Fruit fly (Drosophila melanogaster) whole organism, embryonic: Measurements from ENCODE around the gene Non3.

Experiments used
- Bgb ChIP-seq: fragments of 200-800 bp; sonication (Bioruptor generic); IDR thresholded peaks from 2 replicates; pipeline ENCODE4 v1.3.6; 2022; ENCODE audit warnings: missing biosample characterization, missing genetic modification characterization; ENCODE audit not compliant: partially characterized antibody
- Blimp-1 ChIP-seq: fragments of 200-800 bp; sonication (Bioruptor generic); optimal IDR thresholded peaks from 3 replicates; lab custom pipeline; 2018; ENCODE audit warnings: missing biosample characterization, missing genetic modification characterization, mild to moderate bottlenecking, moderate library complexity, missing genetic modification reagents
- CG1024 ChIP-seq: fragments of 200-800 bp; sonication (Bioruptor generic); IDR thresholded peaks from 2 replicates; pipeline ENCODE4 v1.3.6; 2022; ENCODE audit warnings: missing biosample characterization, missing genetic modification characterization
- CG11504 ChIP-seq: fragments of 200-800 bp; sonication (Bioruptor generic); optimal IDR thresholded peaks from 3 replicates; lab custom pipeline; 2019; ENCODE audit warnings: missing biosample characterization, mild to moderate bottlenecking, missing genetic modification characterization, moderate library complexity
- CG12659 ChIP-seq: fragments of 200-800 bp; sonication (Bioruptor generic); optimal IDR thresholded peaks from 3 replicates; lab custom pipeline; 2017; ENCODE audit warnings: mild to moderate bottlenecking, missing biosample characterization, missing genetic modification reagents, missing genetic modification characterization
- CG13424 ChIP-seq: fragments of 200-800 bp; sonication (Bioruptor generic); optimal IDR thresholded peaks from 2 replicates; lab custom pipeline; 2019; ENCODE audit warnings: missing biosample characterization, mild to moderate bottlenecking, missing genetic modification characterization, moderate library complexity
- CG14441 ChIP-seq: fragments of 200-800 bp; sonication (Bioruptor generic); IDR thresholded peaks from 2 replicates; pipeline ENCODE4 v1.3.6; 2022; ENCODE audit warnings: missing biosample characterization, missing genetic modification characterization
- CG15479 ChIP-seq: fragments of 200-800 bp; sonication (Bioruptor generic); optimal IDR thresholded peaks from 3 replicates; lab custom pipeline; 2019; ENCODE audit warnings: missing biosample characterization, mild to moderate bottlenecking, missing genetic modification characterization, moderate library complexity
- CG1647 ChIP-seq: fragments of 200-800 bp; sonication (Bioruptor generic); optimal IDR thresholded peaks from 3 replicates; lab custom pipeline; 2016; ENCODE audit warnings: missing biosample characterization, missing genetic modification characterization
- CG17568 ChIP-seq: fragments of 200-800 bp; sonication (Bioruptor generic); optimal IDR thresholded peaks from 2 replicates; lab custom pipeline; 2018; ENCODE audit warnings: missing biosample characterization, mild to moderate bottlenecking, missing genetic modification characterization, moderate library complexity
- CG2120 ChIP-seq: fragments of 200-800 bp; sonication (Bioruptor generic); optimal IDR thresholded peaks from 3 replicates; lab custom pipeline; 2016; ENCODE audit warnings: missing biosample characterization, missing genetic modification characterization
- CG31224 ChIP-seq: fragments of 200-800 bp; sonication (Bioruptor generic); IDR thresholded peaks from 2 replicates; pipeline ENCODE4 v1.3.6; 2022; ENCODE audit warnings: missing biosample characterization, missing genetic modification characterization
- CG33557 ChIP-seq: fragments of 200-800 bp; sonication (Bioruptor generic); optimal IDR thresholded peaks from 2 replicates; lab custom pipeline; 2019; ENCODE audit warnings: missing biosample characterization, mild to moderate bottlenecking, missing genetic modification characterization, moderate library complexity
- CG3726 ChIP-seq: fragments of 200-800 bp; sonication (Bioruptor generic); IDR thresholded peaks from 3 replicates; pipeline ENCODE4, ENCODE4 v1.3.6; 2022; ENCODE audit warnings: missing biosample characterization, missing genetic modification characterization
- CG4404 ChIP-seq: fragments of 200-800 bp; sonication (Bioruptor generic); IDR thresholded peaks from 2 replicates; pipeline ENCODE4 v1.3.6; 2022; ENCODE audit warnings: missing biosample characterization, missing genetic modification characterization
- CG4424 ChIP-seq: fragments of 200-800 bp; sonication (Bioruptor generic); optimal IDR thresholded peaks from 3 replicates; lab custom pipeline; 2016; ENCODE audit warnings: missing biosample characterization, missing genetic modification characterization
- CG6689 ChIP-seq: fragments of 200-800 bp; sonication (Bioruptor generic); IDR thresholded peaks from 2 replicates; pipeline ENCODE4 v1.3.6; 2022; ENCODE audit warnings: missing biosample characterization, missing genetic modification characterization
- CG6765 ChIP-seq: fragments of 200-800 bp; sonication (Bioruptor generic); optimal IDR thresholded peaks from 3 replicates; lab custom pipeline; 2017; ENCODE audit warnings: missing biosample characterization, mild to moderate bottlenecking, missing genetic modification characterization
- CG6813 ChIP-seq: fragments of 200-800 bp; sonication (Bioruptor generic); optimal IDR thresholded peaks from 2 replicates; lab custom pipeline; 2017; ENCODE audit warnings: missing biosample characterization, missing genetic modification characterization, mild to moderate bottlenecking, moderate library complexity, missing genetic modification reagents
- CG7963 ChIP-seq: fragments of 200-800 bp; sonication (Bioruptor generic); IDR thresholded peaks from 3 replicates; pipeline ENCODE4 v1.3.6; 2022; ENCODE audit warnings: missing biosample characterization, missing genetic modification characterization; ENCODE audit not compliant: partially characterized antibody
- CG9817 ChIP-seq: fragments of 200-800 bp; sonication (Bioruptor generic); optimal IDR thresholded peaks from 2 replicates; lab custom pipeline; 2018; ENCODE audit warnings: missing biosample characterization, mild to moderate bottlenecking, missing genetic modification characterization, moderate library complexity
- CG9932 ChIP-seq: fragments of 200-800 bp; sonication (Bioruptor generic); IDR thresholded peaks from 2 replicates; pipeline ENCODE4 v1.3.6; 2022; ENCODE audit warnings: missing biosample characterization, missing genetic modification characterization
- CoRest ChIP-seq: fragments of 200-800 bp; sonication (Bioruptor generic); optimal IDR thresholded peaks from 3 replicates; lab custom pipeline; 2018; ENCODE audit warnings: missing biosample characterization, mild to moderate bottlenecking, missing genetic modification characterization, moderate library complexity
- Doc3 ChIP-seq: fragments of 200-800 bp; sonication (Bioruptor generic); IDR thresholded peaks from 3 replicates; pipeline ENCODE4 v1.3.6; 2022; ENCODE audit warnings: missing biosample characterization, missing genetic modification characterization; ENCODE audit not compliant: partially characterized antibody
- Fer3 ChIP-seq: fragments of 200-800 bp; sonication (Bioruptor generic); optimal IDR thresholded peaks from 2 replicates; lab custom pipeline; 2018; ENCODE audit warnings: missing biosample characterization, mild to moderate bottlenecking, missing genetic modification characterization, moderate library complexity
- HLH3B ChIP-seq: fragments of 200-800 bp; sonication (Bioruptor generic); IDR thresholded peaks from 2 replicates; pipeline ENCODE4 v1.3.6; 2022; ENCODE audit warnings: missing biosample characterization, missing genetic modification characterization
- HmgZ ChIP-seq: fragments of 200-800 bp; sonication (Bioruptor generic); optimal IDR thresholded peaks from 2 replicates; lab custom pipeline; 2018; ENCODE audit warnings: missing biosample characterization, mild to moderate bottlenecking, missing genetic modification characterization
- Hmx ChIP-seq: fragments of 200-800 bp; sonication (Bioruptor generic); optimal IDR thresholded peaks from 2 replicates; lab custom pipeline; 2016; ENCODE audit warnings: missing biosample characterization, missing genetic modification characterization
- Sin3A ChIP-seq: fragments of >200 bp; optimal IDR thresholded peaks from 2 replicates; lab custom pipeline; 2018
- Sry-β ChIP-seq: fragments of 200-800 bp; sonication (Bioruptor generic); optimal IDR thresholded peaks from 2 replicates; lab custom pipeline; 2018; ENCODE audit warnings: missing biosample characterization, mild to moderate bottlenecking, missing genetic modification characterization, moderate library complexity
- Sry-δ ChIP-seq: fragments of 200-800 bp; sonication (Bioruptor generic); optimal IDR thresholded peaks from 2 replicates; lab custom pipeline; 2016; ENCODE audit warnings: missing biosample characterization, missing genetic modification characterization
- Ssrp ChIP-seq: fragments of 200-800 bp; sonication (Bioruptor generic); optimal IDR thresholded peaks from 2 replicates; lab custom pipeline; 2018; ENCODE audit warnings: missing biosample characterization, mild to moderate bottlenecking, missing genetic modification characterization, moderate library complexity
- Vsx1 ChIP-seq: fragments of 200-800 bp; sonication (Bioruptor generic); optimal IDR thresholded peaks from 2 replicates; lab custom pipeline; 2017; ENCODE audit warnings: missing biosample characterization, mild to moderate bottlenecking, missing genetic modification characterization, missing genetic modification reagents
- Xrp1 ChIP-seq: fragments of 200-800 bp; sonication (Bioruptor generic); IDR thresholded peaks from 2 replicates; pipeline ENCODE4 v1.3.6; 2022; ENCODE audit warnings: missing biosample characterization, missing genetic modification characterization
- ab ChIP-seq: fragments of 200-800 bp; sonication (Bioruptor generic); optimal IDR thresholded peaks from 2 replicates; lab custom pipeline; 2016; ENCODE audit warnings: missing biosample characterization, missing genetic modification characterization
- bcd ChIP-seq: fragments of 200-800 bp; sonication (Bioruptor generic); optimal IDR thresholded peaks from 2 replicates; lab custom pipeline; 2017; ENCODE audit warnings: missing biosample characterization, mild to moderate bottlenecking, missing genetic modification characterization
- cas ChIP-seq: fragments of 200-800 bp; sonication (Bioruptor generic); IDR thresholded peaks from 2 replicates; pipeline ENCODE4 v1.3.6; 2022; ENCODE audit warnings: missing biosample characterization, missing genetic modification characterization
- cato ChIP-seq: fragments of 200-800 bp; sonication (Bioruptor generic); optimal IDR thresholded peaks from 2 replicates; lab custom pipeline; 2016; ENCODE audit warnings: missing biosample characterization, missing genetic modification characterization, borderline replicate concordance
- dan ChIP-seq: fragments of 200-800 bp; sonication (Bioruptor generic); IDR thresholded peaks from 2 replicates; pipeline ENCODE4 v1.3.6; 2022; ENCODE audit warnings: missing biosample characterization, missing genetic modification characterization
- dmrt99B ChIP-seq: fragments of 200-800 bp; sonication (Bioruptor generic); optimal IDR thresholded peaks from 2 replicates; lab custom pipeline; 2018; ENCODE audit warnings: missing biosample characterization, mild to moderate bottlenecking, missing genetic modification characterization, moderate library complexity
- dysf ChIP-seq: fragments of 200-800 bp; sonication (Bioruptor generic); IDR thresholded peaks from 3 replicates; pipeline ENCODE4 v1.3.6; 2022; ENCODE audit warnings: missing biosample characterization, missing genetic modification characterization
- inv ChIP-seq: fragments of 200-800 bp; sonication (Bioruptor generic); IDR thresholded peaks from 2 replicates; pipeline ENCODE4 v1.3.6; 2022; ENCODE audit warnings: missing biosample characterization, missing genetic modification characterization; ENCODE audit not compliant: partially characterized antibody
- jing ChIP-seq: fragments of 200-800 bp; sonication (Bioruptor generic); optimal IDR thresholded peaks from 2 replicates; lab custom pipeline; 2018; ENCODE audit warnings: missing biosample characterization, mild to moderate bottlenecking, missing genetic modification characterization
- lmd ChIP-seq: fragments of 200-800 bp; sonication (Bioruptor generic); IDR thresholded peaks from 2 replicates; pipeline ENCODE4 v1.3.6; 2022; ENCODE audit warnings: missing biosample characterization, missing genetic modification characterization
- lola ChIP-seq, 3 experiments: fragments of >200 bp in 2 of 3; fragments of 200-800 bp in 1 of 3; sonication (Bioruptor generic) in 1 of 3; optimal IDR thresholded peaks; 2 replicates each; lab custom pipeline; 2017 to 2019; ENCODE audit warnings: missing biosample characterization in 3 of 3, missing genetic modification characterization in 3 of 3, mild to moderate bottlenecking in 1 of 3, moderate library complexity in 1 of 3
- onecut ChIP-seq: fragments of 200-800 bp; sonication (Bioruptor generic); IDR thresholded peaks from 2 replicates; pipeline ENCODE4 v1.3.6; 2022; ENCODE audit warnings: missing biosample characterization, missing genetic modification characterization
- shn ChIP-seq: fragments of 200-800 bp; sonication (Bioruptor generic); optimal IDR thresholded peaks from 3 replicates; lab custom pipeline; 2016; ENCODE audit warnings: missing biosample characterization, missing genetic modification characterization
- tio ChIP-seq: fragments of 200-800 bp; sonication (Bioruptor generic); optimal IDR thresholded peaks from 2 replicates; lab custom pipeline; 2017; ENCODE audit warnings: missing biosample characterization, missing genetic modification characterization, inconsistent platforms
- zfh2 ChIP-seq: fragments of 200-800 bp; sonication (Bioruptor generic); optimal IDR thresholded peaks from 2 replicates; lab custom pipeline; 2016; ENCODE audit warnings: missing biosample characterization, missing genetic modification characterization

Non3 gene

DNA sequence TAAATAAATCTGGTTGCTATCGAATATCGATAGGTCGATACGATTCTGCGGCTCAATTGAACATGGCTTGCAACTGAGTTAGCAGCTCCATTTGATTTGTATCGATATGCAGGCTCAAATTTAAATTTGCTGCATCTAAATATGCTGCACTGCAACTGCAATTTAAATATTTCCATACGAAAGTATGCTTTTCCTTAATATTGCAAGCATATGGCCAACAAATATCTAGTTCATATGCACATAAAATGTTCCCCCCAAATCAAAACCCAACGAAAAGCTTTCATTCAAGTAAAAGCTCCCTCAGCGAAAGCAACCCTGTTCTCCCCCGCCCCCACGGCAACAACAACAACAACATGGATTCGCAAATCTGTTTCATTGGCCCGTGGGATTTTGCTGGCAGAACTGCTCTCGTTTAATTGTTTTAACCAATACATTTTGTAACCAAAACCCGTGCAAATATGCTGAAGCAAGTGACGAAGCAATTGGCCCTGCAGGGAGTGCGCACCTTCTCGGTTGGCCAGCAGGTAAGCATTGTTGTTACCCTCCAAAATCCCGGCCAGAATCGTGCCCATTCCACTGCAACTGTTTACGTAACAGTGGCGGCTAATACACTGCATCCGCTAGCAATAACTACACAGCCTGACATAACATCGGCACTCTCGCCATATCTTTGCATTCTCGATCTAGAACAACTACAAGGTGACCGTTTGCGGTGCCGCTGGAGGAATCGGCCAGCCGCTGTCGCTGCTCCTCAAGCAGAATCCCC, 2.7 kb downstream of the Non3 start, which contains the start of the genes CG7168 and Mdh2 (continued):
- peak; percentile 63 for TF ChIP-seq inv (GFP tag; lab: Robert Waterston, UW)
- peak; percentile 88 for TF ChIP-seq Bgb (GFP tag; lab: Robert Waterston, UW)
- TF ChIP-seq zfh2 (GFP tag; lab: Kevin White, UChicago), result no peak
- TF ChIP-seq CG4404, result no peak
- TF ChIP-seq ab, result no peak
- TF ChIP-seq Doc3 (GFP tag; lab: Robert Waterston, UW), result peak; percentile 84
- TF ChIP-seq CG13424, result no peak
- peak; percentile 77 for TF ChIP-seq CG12659 (GFP tag; lab: Kevin White, UChicago)
- no peak for TF ChIP-seq CG15479 (GFP tag; lab: Kevin White, UChicago)
- TF ChIP-seq Sry-δ (GFP tag; lab: Kevin White, UChicago), result peak; percentile 83
- no peak for TF ChIP-seq CG3726 (GFP tag; lab: Robert Waterston, UW)
- TF ChIP-seq Vsx1 (GFP tag; lab: Kevin White, UChicago), result no peak
- peak; percentile 14 for TF ChIP-seq CG2120 (GFP tag; lab: Kevin White, UChicago)
- no peak for TF ChIP-seq cato (GFP tag; lab: Kevin White, UChicago)
- TF ChIP-seq shn (GFP tag; lab: Kevin White, UChicago), result no peak
- TF ChIP-seq CG31224 (GFP tag; lab: Robert Waterston, UW), result no peak
- TF ChIP-seq cas, result no peak
- peak; percentile 36 for TF ChIP-seq CG6765 (GFP tag; lab: Kevin White, UChicago)
- TF ChIP-seq Sin3A (lab: Kevin White, UChicago), result peak; percentile 60
- TF ChIP-seq CG17568 (GFP tag; lab: Kevin White, UChicago), result no peak
- TF ChIP-seq CG9932, result no peak
- no peak for TF ChIP-seq CG6813 (GFP tag; lab: Kevin White, UChicago)
- TF ChIP-seq CG4424 (GFP tag; lab: Kevin White, UChicago), result no peak
- no peak for TF ChIP-seq dan
- TF ChIP-seq CG7963, result peak; percentile 90
- peak; percentile 16 for TF ChIP-seq bcd (GFP tag; lab: Kevin White, UChicago)
- TF ChIP-seq HmgZ (tag; lab: Kevin White, UChicago), result peak; percentile 60
- TF ChIP-seq jing, result no peak
- TF ChIP-seq dysf (GFP tag; lab: Robert Waterston, UW), result no peak
- TF ChIP-seq CG11504 (tag; lab: Kevin White, UChicago), result peak; percentile 2
- no peak for TF ChIP-seq Fer3 (tag; lab: Kevin White, UChicago)
- no peak for TF ChIP-seq Xrp1 (GFP tag; lab: Robert Waterston, UW)
- no peak for TF ChIP-seq CG14441
- no peak for TF ChIP-seq CG33557
- TF ChIP-seq tio (GFP tag; lab: Kevin White, UChicago), result no peak
- TF ChIP-seq Hmx (GFP tag; lab: Kevin White, UChicago), result no peak
- no peak for TF ChIP-seq HLH3B (GFP tag; lab: Robert Waterston, UW)
- TF ChIP-seq lola (GFP tag; optimal IDR thresholded peaks at IDR 0.05; lab: Kevin White, UChicago), result no peak
- no peak for TF ChIP-seq onecut
- no peak for TF ChIP-seq dmrt99B (tag; lab: Kevin White, UChicago)
- no peak for TF ChIP-seq Sry-β
- no peak; the same call in 1 of the 2 replicates for TF ChIP-seq lmd (GFP tag; lab: Robert Waterston, UW)
- peak; percentile 15 for TF ChIP-seq CoRest (tag; lab: Kevin White, UChicago)
- TF ChIP-seq Ssrp (tag; lab: Kevin White, UChicago), result no peak
- no peak for TF ChIP-seq CG1647
- TF ChIP-seq Blimp-1 (GFP tag; lab: Kevin White, UChicago), result no peak
- no peak for TF ChIP-seq CG1024 (GFP tag; lab: Robert Waterston, UW)
- TF ChIP-seq CG9817 (tag; lab: Kevin White, UChicago), result no peak
- no peak for TF ChIP-seq CG6689
